Worm (Caenorhabditis elegans): ENCODE results near the gene hot-3.

Gene hot-3

DNA sequence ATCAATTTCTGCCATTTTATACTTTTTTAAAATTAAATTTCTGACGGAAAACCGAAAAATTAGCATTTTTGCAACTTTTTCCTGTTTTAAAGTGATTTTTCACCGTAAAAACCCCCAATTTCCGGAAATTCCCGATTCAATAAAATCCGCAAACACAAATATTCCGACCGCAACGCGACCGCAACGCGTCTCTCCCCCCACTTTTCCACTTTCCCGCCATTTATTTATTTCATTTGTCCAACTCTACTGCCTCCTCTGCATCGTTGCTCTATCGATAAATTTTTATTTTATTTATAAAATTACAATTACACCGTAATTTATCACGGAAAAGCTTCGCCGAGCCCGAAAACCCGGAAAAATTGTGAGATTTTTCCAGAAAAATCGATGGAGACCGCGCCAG, 43.6 kb downstream of the hot-3 start, which contains the start of gene mcd-1 (continued):
- TF ChIP-seq lag-1 (GFP tag; IDR thresholded peaks at IDR 0.05) (no peak), let-526 (GFP tag; IDR thresholded peaks at IDR 0.05) (no peak), Y56A3A.18 (GFP tag; IDR thresholded peaks at IDR 0.05) (no peak), gei-17 (GFP tag; optimal IDR thresholded peaks at IDR 0.05) (no peak), repo-1 (tag; optimal IDR thresholded peaks at IDR 0.05) (no peak), C06A6.2 (GFP tag; conservative IDR thresholded peaks at IDR 0.05) (no peak), ceh-58 (GFP tag; IDR thresholded peaks at IDR 0.05) (no peak), nhr-120 (GFP tag; IDR thresholded peaks at IDR 0.05) (no peak), nfya-1 (tag; optimal IDR thresholded peaks at IDR 0.05; ENCODE audit: borderline replicate concordance, insufficient read depth) (no peak), sdz-38 (tag; optimal IDR thresholded peaks at IDR 0.05) (no peak), snpc-1.1 (tag; optimal IDR thresholded peaks at IDR 0.05; ENCODE audit: insufficient read depth) (no peak), Y79H2A.3 (GFP tag; conservative IDR thresholded peaks at IDR 0.05) (no peak), K11D2.4 (GFP tag; IDR thresholded peaks at IDR 0.05) (no peak), madf-6 (GFP tag; IDR thresholded peaks at IDR 0.05) (peak; percentile 67; the same call in 1 of the 2 replicates), lin-54 (GFP tag; optimal IDR thresholded peaks at IDR 0.05) (peak; percentile 53), madf-10 (tag; optimal IDR thresholded peaks at IDR 0.05) (no peak), F39B2.1 (GFP tag; IDR thresholded peaks at IDR 0.05) (no peak), F37B4.10 (GFP tag; IDR thresholded peaks at IDR 0.05) (no peak), dpl-1 (GFP tag; optimal IDR thresholded peaks at IDR 0.05) (peak; percentile 64), rec-8 (tag; optimal IDR thresholded peaks at IDR 0.05) (no peak), nhr-27 (tag; optimal IDR thresholded peaks at IDR 0.05) (no peak), nhr-179 (tag; optimal IDR thresholded peaks at IDR 0.05) (no peak), tbx-9 (tag; optimal IDR thresholded peaks at IDR 0.05; ENCODE audit: borderline replicate concordance) (no peak), mcd-1 (GFP tag; IDR thresholded peaks at IDR 0.05) (peak; percentile 83), ceh-79 (tag; optimal IDR thresholded peaks at IDR 0.05) (no peak), F23B12.7 (tag; optimal IDR thresholded peaks at IDR 0.05; ENCODE audit: insufficient read depth) (peak; percentile 60), F57A8.1 (GFP tag; optimal IDR thresholded peaks at IDR 0.05) (no peak), lin-35 (GFP tag; optimal IDR thresholded peaks at IDR 0.05) (peak in 1 of 3 experiments; percentile 71), chd-7 (tag; optimal IDR thresholded peaks at IDR 0.05) (no peak), ztf-22 (GFP tag; optimal IDR thresholded peaks at IDR 0.05) (no peak), bed-2 (GFP tag; IDR thresholded peaks at IDR 0.05) (no peak), ceh-91 (GFP tag; IDR thresholded peaks at IDR 0.05) (peak; percentile 50), mxl-1 (tag; optimal IDR thresholded peaks at IDR 0.05) (no peak), rpc-1 (optimal IDR thresholded peaks at IDR 0.05) (no peak), rpc-1 (tag; optimal IDR thresholded peaks at IDR 0.05) (no peak), ets-4 (GFP tag; optimal IDR thresholded peaks at IDR 0.05) (no peak), F33H1.4 (GFP tag; IDR thresholded peaks at IDR 0.05) (peak; percentile 38; the same call in 1 of the 2 replicates), T26A5.8 (tag; optimal IDR thresholded peaks at IDR 0.05) (no peak), B0336.3 (GFP tag; IDR thresholded peaks at IDR 0.05) (no peak), xnd-1 (tag; optimal IDR thresholded peaks at IDR 0.05) (peak; percentile 16), ceh-100 (GFP tag; IDR thresholded peaks at IDR 0.05) (peak; percentile 35; the same call in 1 of the 2 replicates), hmg-1.2 (GFP tag; IDR thresholded peaks at IDR 0.05) (peak; percentile 31; the same call in 1 of the 2 replicates), efl-1 (GFP tag; optimal IDR thresholded peaks at IDR 0.05) (peak; percentile 75), ztf-3 (GFP tag; optimal IDR thresholded peaks at IDR 0.05) (no peak), F22D6.2 (tag; optimal IDR thresholded peaks at IDR 0.05) (no peak), ZK185.1 (tag; optimal IDR thresholded peaks at IDR 0.05; ENCODE audit: poor library complexity, severe bottlenecking) (no peak), egrh-3 (GFP tag; IDR thresholded peaks at IDR 0.05) (peak; percentile 67; the same call in 1 of the 2 replicates), C17E4.6 (GFP tag; IDR thresholded peaks at IDR 0.05) (no peak), pbrm-1 (GFP tag; IDR thresholded peaks at IDR 0.05) (no peak), bed-1 (GFP tag; IDR thresholded peaks at IDR 0.05) (no peak)

Measured in whole organism, young adult.